Worm (Caenorhabditis elegans): Measurements from ENCODE around the gene E03H12.5.

DNA sequence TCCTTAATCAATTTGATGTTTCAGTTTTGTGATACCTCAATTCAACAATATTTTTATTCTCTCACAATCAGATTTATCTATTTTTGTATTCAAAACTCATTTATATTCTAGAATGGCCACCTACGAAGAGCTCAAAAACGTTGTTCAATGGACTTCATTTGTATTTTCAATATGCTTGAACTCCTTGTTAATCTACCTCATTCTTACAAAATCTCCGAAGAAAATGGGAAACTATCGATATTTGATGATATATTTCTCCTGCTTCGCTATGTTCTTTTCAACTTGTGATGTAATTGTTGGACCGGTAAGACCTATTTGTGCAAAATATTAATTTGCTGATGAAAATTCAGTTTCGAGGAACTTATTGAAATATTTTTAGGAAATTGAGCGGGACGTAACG is 16.4 kb upstream of the E03H12.5 start, which contains the start of gene str-164:
- TF ChIP-seq unc-62 (GFP tag; optimal IDR thresholded peaks at IDR 0.05): no peak
- no peak for TF ChIP-seq sptf-1 (tag; optimal IDR thresholded peaks at IDR 0.05)
- no peak for TF ChIP-seq mab-5 (tag; optimal IDR thresholded peaks at IDR 0.05)
- TF ChIP-seq pha-4 (tag; optimal IDR thresholded peaks at IDR 0.05): no peak

All from whole organism, mixed stage, embryonic.